Worm (Caenorhabditis elegans) whole organism, L3 larva: ENCODE measurements around the gene sre-43.

Experiments used
- ZK546.5 ChIP-seq: sonication (generic microtip); optimal IDR thresholded peaks from 2 replicates; lab custom pipeline; 2017; ENCODE audit warnings: missing biosample characterization, missing genetic modification characterization
- ama-1 ChIP-seq: fragments of 150-350 bp; optimal IDR thresholded peaks from 2 replicates; lab custom pipeline; 2018
- ceh-28 ChIP-seq: fragments of 150-350 bp; optimal IDR thresholded peaks from 2 replicates; lab custom pipeline; 2014; ENCODE audit warnings: missing biosample characterization, missing genetic modification reagents, missing genetic modification characterization
- ceh-82 ChIP-seq: fragments of 150-350 bp; optimal IDR thresholded peaks from 2 replicates; lab custom pipeline; 2014; ENCODE audit warnings: missing biosample characterization, missing genetic modification characterization
- egl-27 ChIP-seq: sonication (generic microtip); optimal IDR thresholded peaks from 4 replicates; lab custom pipeline; 2017; ENCODE audit warnings: missing biosample characterization, missing genetic modification reagents, missing genetic modification characterization
- fos-1 ChIP-seq: fragments of 150-350 bp; optimal IDR thresholded peaks from 2 replicates; lab custom pipeline; 2014; ENCODE audit warnings: missing biosample characterization, missing genetic modification characterization
- lin-15B ChIP-seq: fragments of 150-350 bp; optimal IDR thresholded peaks from 2 replicates; lab custom pipeline; 2014; ENCODE audit warnings: missing biosample characterization, missing genetic modification characterization
- nhr-11 ChIP-seq: fragments of 150-350 bp; optimal IDR thresholded peaks from 2 replicates; lab custom pipeline; 2014; ENCODE audit warnings: missing biosample characterization, missing genetic modification characterization
- ztf-11 ChIP-seq: fragments of 150-350 bp; optimal IDR thresholded peaks from 2 replicates; lab custom pipeline; 2014; ENCODE audit warnings: missing biosample characterization, missing genetic modification characterization

DNA sequence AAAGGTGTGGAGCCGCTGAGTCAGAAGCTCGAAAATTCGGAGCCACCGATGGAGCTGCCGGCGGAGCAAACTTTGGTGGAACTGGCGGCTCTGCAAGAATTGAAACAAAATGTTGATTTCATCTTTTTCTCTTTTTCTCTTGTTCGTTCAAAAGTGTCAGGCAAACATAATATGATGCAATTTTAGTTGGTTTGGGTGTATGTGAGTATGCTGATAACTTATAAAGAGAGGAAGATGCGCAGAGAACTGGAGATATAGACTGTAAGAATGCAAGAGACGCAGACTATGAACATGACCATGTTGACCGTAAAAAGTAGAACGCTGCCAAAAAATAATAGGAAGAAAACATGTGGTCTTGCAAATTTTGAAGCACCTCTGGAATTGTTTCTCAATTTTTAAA lies 14.8 kb downstream of the sre-43 start:
- TF ChIP-seq nhr-11 (tag; lab: Kevin White, UChicago), result no peak
- TF ChIP-seq ceh-28 (tag; lab: Kevin White, UChicago), result no peak
- TF ChIP-seq lin-15B, result no peak
- no peak for TF ChIP-seq ztf-11 (tag; lab: Kevin White, UChicago)
- TF ChIP-seq ZK546.5 (tag; lab: Kevin White, UChicago), result no peak
- TF ChIP-seq egl-27 (tag; lab: Kevin White, UChicago), result no peak
- TF ChIP-seq ceh-82 (tag; lab: Kevin White, UChicago), result no peak
- no peak for TF ChIP-seq ama-1
- no peak for TF ChIP-seq fos-1 (tag; lab: Kevin White, UChicago)
